Worm (Caenorhabditis elegans) whole organism, mixed stage, embryonic: ENCODE results near the gene nhr-163.

ENCODE experiments used
- M03D4.4 ChIP-seq: sonication (generic microtip); optimal IDR thresholded peaks from 2 replicates; lab custom pipeline; 2017; ENCODE audit warnings: mild to moderate bottlenecking, missing genetic modification characterization, missing compliant biosample characterization
- blmp-1 ChIP-seq: fragments of 150-350 bp; optimal IDR thresholded peaks from 2 replicates; lab custom pipeline; 2014; ENCODE audit warnings: missing biosample characterization, missing genetic modification characterization
- ceh-83 ChIP-seq: fragments of 200-800 bp; sonication (Bioruptor generic); optimal IDR thresholded peaks from 2 replicates; lab custom pipeline; 2018; ENCODE audit warnings: mild to moderate bottlenecking, missing genetic modification characterization, missing compliant biosample characterization
- lin-13 ChIP-seq: fragments of 150-350 bp; optimal IDR thresholded peaks from 2 replicates; lab custom pipeline; 2014; ENCODE audit warnings: missing biosample characterization, missing genetic modification characterization
- lsy-2 ChIP-seq: fragments of 150-350 bp; optimal IDR thresholded peaks from 2 replicates; lab custom pipeline; 2014; ENCODE audit warnings: missing biosample characterization, missing genetic modification characterization
- nhr-12 ChIP-seq: fragments of 150-350 bp; optimal IDR thresholded peaks from 2 replicates; lab custom pipeline; 2014; ENCODE audit warnings: missing biosample characterization, missing genetic modification characterization
- snpc-4 ChIP-seq: fragments of 150-350 bp; optimal IDR thresholded peaks from 2 replicates; lab custom pipeline; 2014; ENCODE audit warnings: missing biosample characterization, missing genetic modification characterization
- unc-62 ChIP-seq: fragments of 150-350 bp; optimal IDR thresholded peaks from 2 replicates; lab custom pipeline; 2014; ENCODE audit warnings: missing biosample characterization, missing genetic modification reagents, missing genetic modification characterization

ce11 chrV:6956237-6956636 is 29.6 kb downstream of the nhr-163 start, which contains the start of gene mec-1:
- TF ChIP-seq blmp-1 (tag; lab: Kevin White, UChicago) (no peak), snpc-4 (tag; lab: Kevin White, UChicago) (no peak), nhr-12 (tag; lab: Kevin White, UChicago) (no peak), unc-62 (no peak), ceh-83 (no peak), lin-13 (tag; lab: Kevin White, UChicago) (no peak), lsy-2 (tag; lab: Kevin White, UChicago) (no peak), M03D4.4 (tag; lab: Kevin White, UChicago) (no peak)
